Worm (Caenorhabditis elegans): Measurements from ENCODE around the gene K09C6.7.
"Not testable (repeated sequence)": the region's sequence is repeated elsewhere in the genome, so short reads cannot be mapped to it uniquely, and the experiment has no call there.

Gene K09C6.7

ce11 chrV:838984-839471 lies at the start of gene K09C6.7, which contains the start of gene K09C6.10:
K09C6.7 (minus strand) TSS chrV:839084.
K09C6.10 (plus strand) TSS chrV:839421.
- TF ChIP-seq nhr-237 (tag; optimal IDR thresholded peaks at IDR 0.05); elt-1 (tag; optimal IDR thresholded peaks at IDR 0.05; ENCODE audit: borderline replicate concordance, insufficient read depth); snpc-4 (tag; optimal IDR thresholded peaks at IDR 0.05): not testable (repeated sequence)

ce11 chrV:884324-884723 lies 45.4 kb upstream of the K09C6.7 start, which contains the start of gene srj-38:
srj-38 (minus strand) TSS chrV:884424.
- TF ChIP-seq zip-8 (tag; optimal IDR thresholded peaks at IDR 0.05) (no peak), ces-1 (GFP tag; optimal IDR thresholded peaks at IDR 0.05) (no peak), nhr-12 (tag; optimal IDR thresholded peaks at IDR 0.05) (no peak)

- no peak for TF ChIP-seq nhr-12 (tag; optimal IDR thresholded peaks at IDR 0.05)
- TF ChIP-seq sptf-1 (tag; optimal IDR thresholded peaks at IDR 0.05), result no peak
- TF ChIP-seq mep-1 (tag; optimal IDR thresholded peaks at IDR 0.05), result no peak
- TF ChIP-seq zip-8 (tag; optimal IDR thresholded peaks at IDR 0.05), result no peak
- TF ChIP-seq nhr-28 (tag; optimal IDR thresholded peaks at IDR 0.05), result no peak
- no peak for TF ChIP-seq unc-62 (GFP tag; optimal IDR thresholded peaks at IDR 0.05)
- TF ChIP-seq lsy-2 (tag; optimal IDR thresholded peaks at IDR 0.05), result no peak
- no peak for TF ChIP-seq flh-1 (GFP tag; optimal IDR thresholded peaks at IDR 0.05)
- no peak for TF ChIP-seq ztf-11 (tag; optimal IDR thresholded peaks at IDR 0.05)
- no peak for TF ChIP-seq nhr-76 (tag; optimal IDR thresholded peaks at IDR 0.05)
- no peak for TF ChIP-seq elt-3 (tag; optimal IDR thresholded peaks at IDR 0.05)
- no peak for TF ChIP-seq snpc-4 (tag; optimal IDR thresholded peaks at IDR 0.05)
- TF ChIP-seq ceh-43 (GFP tag; optimal IDR thresholded peaks at IDR 0.05), result no peak
- no peak for TF ChIP-seq mab-5 (tag; optimal IDR thresholded peaks at IDR 0.05)
- TF ChIP-seq ceh-83 (GFP tag; optimal IDR thresholded peaks at IDR 0.05), result no peak
- TF ChIP-seq pha-4 (tag; optimal IDR thresholded peaks at IDR 0.05), result no peak
Measured at ce11 chrV:879171-879570, 40.3 kb upstream of the K09C6.7 start, which contains the start of gene srg-53. srg-53 (plus strand) TSS chrV:879471.

- TF ChIP-seq ces-1 (GFP tag; optimal IDR thresholded peaks at IDR 0.05) (no peak), mab-5 (tag; optimal IDR thresholded peaks at IDR 0.05) (no peak), ceh-43 (GFP tag; optimal IDR thresholded peaks at IDR 0.05) (no peak), cnd-1 (tag; optimal IDR thresholded peaks at IDR 0.05) (no peak), pha-4 (tag; optimal IDR thresholded peaks at IDR 0.05) (no peak), ztf-11 (tag; optimal IDR thresholded peaks at IDR 0.05) (no peak), sptf-1 (tag; optimal IDR thresholded peaks at IDR 0.05) (no peak)
Measured at ce11 chrV:878567-878966, 39.7 kb upstream of the K09C6.7 start, which contains the start of gene T02B11.8. T02B11.8 (minus strand) TSS chrV:878667.

- TF ChIP-seq ham-2 (GFP tag; optimal IDR thresholded peaks at IDR 0.05) (no peak), nhr-76 (tag; optimal IDR thresholded peaks at IDR 0.05) (no peak), nhr-2 (tag; optimal IDR thresholded peaks at IDR 0.05) (no peak), mls-2 (tag; optimal IDR thresholded peaks at IDR 0.05) (no peak), mep-1 (tag; optimal IDR thresholded peaks at IDR 0.05) (no peak), bed-3 (GFP tag; optimal IDR thresholded peaks at IDR 0.05) (no peak), unc-39 (tag; optimal IDR thresholded peaks at IDR 0.05) (no peak), mab-5 (tag; optimal IDR thresholded peaks at IDR 0.05) (no peak), unc-62 (GFP tag; optimal IDR thresholded peaks at IDR 0.05) (no peak), tbx-8 (GFP tag; optimal IDR thresholded peaks at IDR 0.05) (no peak), nhr-28 (tag; optimal IDR thresholded peaks at IDR 0.05) (no peak), snpc-4 (tag; optimal IDR thresholded peaks at IDR 0.05) (no peak), hlh-1 (tag; optimal IDR thresholded peaks at IDR 0.05) (no peak), lsy-2 (tag; optimal IDR thresholded peaks at IDR 0.05) (no peak), flh-1 (GFP tag; optimal IDR thresholded peaks at IDR 0.05) (no peak), ceh-43 (GFP tag; optimal IDR thresholded peaks at IDR 0.05) (no peak), blmp-1 (tag; optimal IDR thresholded peaks at IDR 0.05) (no peak)
Measured at ce11 chrV:875945-876344, 37.1 kb upstream of the K09C6.7 start, which contains the start of gene T02B11.9. T02B11.9 (plus strand) TSS chrV:876245.

ce11 chrV:871029-871428 lies 32.1 kb upstream of the K09C6.7 start, which contains the start of gene T02B11.4:
T02B11.4 (minus strand) TSS chrV:871129.
- TF ChIP-seq zip-8 (tag; optimal IDR thresholded peaks at IDR 0.05) (no peak), cnd-1 (tag; optimal IDR thresholded peaks at IDR 0.05) (no peak), mep-1 (tag; optimal IDR thresholded peaks at IDR 0.05) (no peak), nhr-2 (tag; optimal IDR thresholded peaks at IDR 0.05) (no peak), sem-2 (GFP tag; optimal IDR thresholded peaks at IDR 0.05) (no peak), ceh-83 (GFP tag; optimal IDR thresholded peaks at IDR 0.05) (no peak), lin-32 (GFP tag; optimal IDR thresholded peaks at IDR 0.05) (no peak), snpc-4 (tag; optimal IDR thresholded peaks at IDR 0.05) (no peak), nhr-76 (tag; optimal IDR thresholded peaks at IDR 0.05) (no peak), ceh-43 (GFP tag; optimal IDR thresholded peaks at IDR 0.05) (no peak), elt-3 (tag; optimal IDR thresholded peaks at IDR 0.05) (no peak), nhr-237 (tag; optimal IDR thresholded peaks at IDR 0.05) (no peak), mab-5 (tag; optimal IDR thresholded peaks at IDR 0.05) (no peak), nhr-12 (tag; optimal IDR thresholded peaks at IDR 0.05) (no peak), ham-2 (GFP tag; optimal IDR thresholded peaks at IDR 0.05) (no peak), sptf-1 (tag; optimal IDR thresholded peaks at IDR 0.05) (no peak)

Measured in whole organism, mixed stage, embryonic.